Worm (Caenorhabditis elegans) whole organism, young adult: ENCODE data around the gene nep-10.

Experiments
- B0336.3 ChIP-seq: fragments of 200-800 bp; sonication (Bioruptor generic); IDR thresholded peaks from 2 replicates; pipeline ENCODE4 v1.3.6; 2022; ENCODE audit warnings: missing genetic modification characterization, missing compliant biosample characterization
- D2030.7 ChIP-seq: fragments of 200-800 bp; sonication (Bioruptor generic); IDR thresholded peaks from 2 replicates; pipeline ENCODE4 v1.3.6; 2022; ENCODE audit warnings: missing genetic modification reagents, missing genetic modification characterization, missing compliant biosample characterization
- F22D6.2 ChIP-seq: sonication (generic microtip); optimal IDR thresholded peaks from 2 replicates; lab custom pipeline; 2016; ENCODE audit warnings: mild to moderate bottlenecking, missing genetic modification characterization, missing compliant biosample characterization
- F23B12.7 ChIP-seq: sonication (generic microtip); optimal IDR thresholded peaks from 2 replicates; lab custom pipeline; 2017; ENCODE audit warnings: missing genetic modification characterization, mild to moderate bottlenecking, missing compliant biosample characterization, antibody characterized with exemption, moderate library complexity; ENCODE audit not compliant: insufficient read depth
- F37B4.10 ChIP-seq: fragments of 200-800 bp; sonication (Bioruptor generic); IDR thresholded peaks from 2 replicates; pipeline ENCODE4 v1.3.6; 2022; ENCODE audit warnings: missing genetic modification characterization, missing compliant biosample characterization
- F39B2.1 ChIP-seq: fragments of 200-800 bp; sonication (Bioruptor generic); IDR thresholded peaks from 2 replicates; pipeline ENCODE4 v1.3.6; 2022; ENCODE audit warnings: missing genetic modification reagents, missing genetic modification characterization, missing compliant biosample characterization
- F52B5.7 ChIP-seq: sonication (generic microtip); optimal IDR thresholded peaks from 2 replicates; lab custom pipeline; 2016; ENCODE audit warnings: mild to moderate bottlenecking, missing genetic modification characterization, missing compliant biosample characterization
- F57A8.1 ChIP-seq: fragments of 200-800 bp; sonication (Bioruptor generic); optimal IDR thresholded peaks from 2 replicates; lab custom pipeline; 2018; ENCODE audit warnings: mild to moderate bottlenecking, missing genetic modification characterization, moderate library complexity, missing compliant biosample characterization
- Y56A3A.18 ChIP-seq: fragments of 200-800 bp; sonication (Bioruptor generic); IDR thresholded peaks from 2 replicates; pipeline ENCODE4 v1.3.6; 2022; ENCODE audit warnings: missing genetic modification reagents, missing genetic modification characterization, missing compliant biosample characterization
- Y79H2A.3 ChIP-seq: fragments of 200-800 bp; sonication (Bioruptor generic); conservative IDR thresholded peaks from 2 replicates; pipeline ENCODE4 v1.3.6; 2022; ENCODE audit warnings: missing genetic modification reagents, missing genetic modification characterization, missing compliant biosample characterization
- ama-1 ChIP-seq, 3 experiments: fragments of 150-350 bp in 1 of 3; sonication (generic microtip) in 2 of 3; optimal IDR thresholded peaks; 2 replicates each; lab custom pipeline; 2014 to 2018; ENCODE audit warnings: missing biosample characterization in 2 of 3, missing genetic modification characterization in 2 of 3, missing genetic modification reagents in 2 of 3
- ceh-58 ChIP-seq: fragments of 200-800 bp; sonication (Bioruptor generic); IDR thresholded peaks from 2 replicates; pipeline ENCODE4 v1.3.6; 2022; ENCODE audit warnings: missing genetic modification characterization, missing compliant biosample characterization
- ceh-79 ChIP-seq: sonication (generic microtip); optimal IDR thresholded peaks from 2 replicates; lab custom pipeline; 2017; ENCODE audit warnings: mild to moderate bottlenecking, missing genetic modification characterization, missing compliant biosample characterization
- die-1 ChIP-seq: sonication (generic microtip); optimal IDR thresholded peaks from 2 replicates; lab custom pipeline; 2016; ENCODE audit warnings: missing genotype, mild to moderate bottlenecking, missing genetic modification characterization, missing compliant biosample characterization
- dox-1 ChIP-seq: fragments of 200-800 bp; sonication (Bioruptor generic); IDR thresholded peaks from 2 replicates; pipeline ENCODE4 v1.3.6; 2022; ENCODE audit warnings: missing genetic modification reagents, missing genetic modification characterization, missing compliant biosample characterization
- efl-1 ChIP-seq: fragments of 150-350 bp; optimal IDR thresholded peaks from 2 replicates; lab custom pipeline; 2014; ENCODE audit warnings: missing biosample characterization, missing genetic modification reagents, missing genetic modification characterization
- egl-18 ChIP-seq: fragments of 200-800 bp; sonication (Bioruptor generic); IDR thresholded peaks from 2 replicates; pipeline ENCODE4 v1.3.6; 2022; ENCODE audit warnings: missing genetic modification reagents, missing genetic modification characterization, missing compliant biosample characterization
- ekl-4 ChIP-seq: fragments of 200-800 bp; sonication (Bioruptor generic); IDR thresholded peaks from 2 replicates; pipeline ENCODE4 v1.3.6; 2022; ENCODE audit warnings: missing genetic modification reagents, missing genetic modification characterization, missing compliant biosample characterization
- hlh-12 ChIP-seq: sonication (generic microtip); optimal IDR thresholded peaks from 2 replicates; lab custom pipeline; 2016; ENCODE audit warnings: missing genetic modification characterization, missing compliant biosample characterization
- hmg-20 ChIP-seq: fragments of 200-800 bp; sonication (Bioruptor generic); IDR thresholded peaks from 2 replicates; pipeline ENCODE4 v1.3.6; 2022; ENCODE audit warnings: missing genetic modification reagents, missing genetic modification characterization, missing compliant biosample characterization
- hrde-1 ChIP-seq: sonication (generic microtip); optimal IDR thresholded peaks from 2 replicates; lab custom pipeline; 2016; ENCODE audit warnings: missing genetic modification characterization, mild to moderate bottlenecking, missing compliant biosample characterization, moderate library complexity, missing genotype, missing genetic modification reagents, borderline replicate concordance
- let-607 ChIP-seq, 2 experiments: fragments of 200-800 bp in 1 of 2; sonication (Bioruptor generic) in 1 of 2; sonication (generic microtip) in 1 of 2; optimal IDR thresholded peaks; 2 replicates each; lab custom pipeline; 2016 to 2018; ENCODE audit warnings: mild to moderate bottlenecking in 2 of 2, missing compliant biosample characterization in 2 of 2, missing genetic modification characterization in 2 of 2, moderate library complexity in 2 of 2, missing genotype in 1 of 2
- lin-26 ChIP-seq: fragments of 200-800 bp; sonication (Bioruptor generic); IDR thresholded peaks from 2 replicates; pipeline ENCODE4 v1.3.6; 2022; ENCODE audit warnings: missing genetic modification reagents, missing genetic modification characterization, missing compliant biosample characterization
- lsl-1 ChIP-seq: fragments of 200-800 bp; sonication (Bioruptor generic); optimal IDR thresholded peaks from 2 replicates; lab custom pipeline; 2018; ENCODE audit warnings: mild to moderate bottlenecking, missing genetic modification characterization, moderate library complexity, missing compliant biosample characterization
- mcd-1 ChIP-seq: fragments of 200-800 bp; sonication (Bioruptor generic); IDR thresholded peaks from 2 replicates; pipeline ENCODE4 v1.3.6; 2022; ENCODE audit warnings: missing genetic modification reagents, missing genetic modification characterization, missing compliant biosample characterization
- mxl-1 ChIP-seq: sonication (generic microtip); optimal IDR thresholded peaks from 2 replicates; lab custom pipeline; 2016; ENCODE audit warnings: missing genetic modification characterization, missing compliant biosample characterization
- nfya-1 ChIP-seq: sonication (generic microtip); optimal IDR thresholded peaks from 2 replicates; lab custom pipeline; 2017; ENCODE audit warnings: antibody characterized with exemption, missing compliant biosample characterization, missing genetic modification characterization, borderline replicate concordance; ENCODE audit not compliant: insufficient read depth
- nhr-80 ChIP-seq: sonication (generic microtip); optimal IDR thresholded peaks from 2 replicates; lab custom pipeline; 2016; ENCODE audit warnings: missing genetic modification characterization, missing compliant biosample characterization
- pha-4 ChIP-seq: fragments of 150-350 bp; sonication (generic microtip); optimal IDR thresholded peaks from 2 replicates; lab custom pipeline; 2014; ENCODE audit warnings: missing biosample characterization, missing genetic modification reagents, missing genetic modification characterization
- rec-8 ChIP-seq, 2 experiments: sonication (generic microtip); optimal IDR thresholded peaks; 2 replicates each; lab custom pipeline; 2016; ENCODE audit warnings: mild to moderate bottlenecking in 2 of 2, missing genetic modification characterization in 2 of 2, missing genetic modification reagents in 2 of 2, missing genotype in 2 of 2, missing biosample characterization in 1 of 2, missing compliant biosample characterization in 1 of 2, moderate library complexity in 1 of 2
- snpc-1.1 ChIP-seq: sonication (generic microtip); optimal IDR thresholded peaks from 2 replicates; lab custom pipeline; 2017; ENCODE audit warnings: missing genetic modification characterization, mild to moderate bottlenecking, missing compliant biosample characterization, antibody characterized with exemption, moderate library complexity, missing genotype, missing genetic modification reagents; ENCODE audit not compliant: insufficient read depth
- snpc-4 ChIP-seq, 5 experiments: fragments of 150-350 bp in 1 of 5; sonication (generic microtip) in 4 of 5; optimal IDR thresholded peaks; 2 replicates each; lab custom pipeline; 2014 to 2018; ENCODE audit warnings: missing genetic modification characterization in 5 of 5, missing biosample characterization in 3 of 5, antibody characterized with exemption in 2 of 5, mild to moderate bottlenecking in 2 of 5, missing compliant biosample characterization in 2 of 5, missing genotype in 2 of 5, moderate library complexity in 2 of 5, missing genetic modification reagents in 1 of 5
- sptf-2 ChIP-seq: fragments of 200-800 bp; sonication (Bioruptor generic); optimal IDR thresholded peaks from 2 replicates; lab custom pipeline; 2018; ENCODE audit warnings: mild to moderate bottlenecking, missing genetic modification characterization, missing compliant biosample characterization
- tbp1 ChIP-seq: fragments of 200-800 bp; sonication (Bioruptor generic); optimal IDR thresholded peaks from 2 replicates; lab custom pipeline; 2018; ENCODE audit warnings: mild to moderate bottlenecking, missing genetic modification characterization, missing compliant biosample characterization
- zfh-2 ChIP-seq: fragments of 200-800 bp; sonication (Bioruptor generic); conservative IDR thresholded peaks from 2 replicates; pipeline ENCODE4 v1.3.6; 2022; ENCODE audit warnings: missing genetic modification reagents, missing genetic modification characterization, missing compliant biosample characterization
- zim-3 ChIP-seq: sonication (generic microtip); optimal IDR thresholded peaks from 2 replicates; lab custom pipeline; 2017; ENCODE audit warnings: mild to moderate bottlenecking, missing genetic modification characterization, moderate library complexity, missing compliant biosample characterization
- ztf-18 ChIP-seq: sonication (generic microtip); optimal IDR thresholded peaks from 2 replicates; lab custom pipeline; 2016; ENCODE audit warnings: missing genotype, mild to moderate bottlenecking, missing genetic modification characterization, missing compliant biosample characterization
- ztf-22 ChIP-seq: fragments of 200-800 bp; sonication (Bioruptor generic); optimal IDR thresholded peaks from 2 replicates; lab custom pipeline; 2018; ENCODE audit warnings: mild to moderate bottlenecking, missing genetic modification characterization, moderate library complexity, missing compliant biosample characterization
- ztf-26 ChIP-seq: sonication (generic microtip); optimal IDR thresholded peaks from 2 replicates; lab custom pipeline; 2017; ENCODE audit warnings: missing genetic modification characterization, missing compliant biosample characterization
- ztf-3 ChIP-seq: fragments of 200-800 bp; sonication (Bioruptor generic); optimal IDR thresholded peaks from 2 replicates; lab custom pipeline; 2018; ENCODE audit warnings: mild to moderate bottlenecking, missing genetic modification characterization, missing compliant biosample characterization
- ztf-6 ChIP-seq: fragments of 200-800 bp; sonication (Bioruptor generic); IDR thresholded peaks from 2 replicates; pipeline ENCODE4 v1.3.6; 2022; ENCODE audit warnings: missing genetic modification reagents, missing genetic modification characterization, missing compliant biosample characterization

Gene nep-10

ce11 chrII:3441377-3441776, 38.6 kb upstream of the nep-10 start, which contains the start of gene C16C8.27:
TSS of gene C16C8.27 (plus strand) at chrII:3441677.
- no peak for TF ChIP-seq B0336.3 (GFP tag; lab: Robert Waterston, UW)
- TF ChIP-seq efl-1, result no peak
- TF ChIP-seq egl-18 (GFP tag; lab: Robert Waterston, UW), result no peak
- TF ChIP-seq let-607 (tag; optimal IDR thresholded peaks at IDR 0.05; lab: Kevin White, UChicago), result no peak
- TF ChIP-seq lin-26, result no peak
- TF ChIP-seq sptf-2 (GFP tag; lab: Kevin White, UChicago), result no peak
- no peak for TF ChIP-seq nhr-80 (tag; lab: Kevin White, UChicago)
- no peak for TF ChIP-seq F23B12.7 (tag; lab: Kevin White, UChicago)
- no peak for TF ChIP-seq die-1

DNA sequence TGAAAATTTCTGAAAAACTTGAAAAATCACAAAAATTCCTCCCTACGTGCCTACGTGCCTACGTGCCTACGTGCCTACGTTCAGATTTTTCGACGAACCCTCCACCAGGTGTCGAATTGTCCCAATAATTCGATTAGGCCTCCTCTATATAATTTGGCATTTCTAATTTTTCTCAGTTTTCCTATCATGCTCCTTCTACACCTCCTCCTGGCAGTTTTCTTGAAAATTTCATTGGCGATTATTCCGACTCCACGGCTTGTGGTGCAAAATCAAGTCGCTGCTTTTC, 37.8 kb upstream of the nep-10 start, which contains the start of gene C16C8.17:
C16C8.17 (plus strand) TSS at position 187 of the 286 bp plus-strand sequence.
- TF ChIP-seq efl-1 (no peak), mxl-1 (no peak), F52B5.7 (tag; lab: Kevin White, UChicago) (no peak), F23B12.7 (tag; lab: Kevin White, UChicago) (no peak), hmg-20 (no peak), ztf-3 (GFP tag; lab: Kevin White, UChicago) (no peak), dox-1 (GFP tag; lab: Robert Waterston, UW) (no peak), ekl-4 (no peak), F39B2.1 (GFP tag; lab: Robert Waterston, UW) (no peak), lsl-1 (GFP tag; lab: Kevin White, UChicago) (no peak), ama-1 (optimal IDR thresholded peaks at IDR 0.05; lab: Kevin White, UChicago) (no peak), ama-1 (GFP tag; optimal IDR thresholded peaks at IDR 0.05; lab: Kevin White, UChicago) (no peak), B0336.3 (GFP tag; lab: Robert Waterston, UW) (no peak), ztf-18 (tag; lab: Kevin White, UChicago) (no peak), D2030.7 (GFP tag; lab: Robert Waterston, UW) (no peak), ceh-58 (GFP tag; lab: Robert Waterston, UW) (no peak), F57A8.1 (no peak), pha-4 (tag; lab: Kevin White, UChicago) (no peak), tbp1 (GFP tag; lab: Kevin White, UChicago) (no peak), zfh-2 (no peak)
- TF ChIP-seq, all 124 proteins: peak for 0

- peak; percentile 29 for TF ChIP-seq snpc-1.1 (tag; lab: Kevin White, UChicago)
- no peak for TF ChIP-seq mcd-1 (GFP tag; lab: Robert Waterston, UW)
- no peak for TF ChIP-seq zim-3 (tag; lab: Kevin White, UChicago)
- TF ChIP-seq efl-1, result no peak
- TF ChIP-seq snpc-4 (GFP tag; optimal IDR thresholded peaks at IDR 0.05; lab: Kevin White, UChicago), result no peak
- peak in 2 of 4 experiments; percentile 36 to 78 for TF ChIP-seq snpc-4 (tag; optimal IDR thresholded peaks at IDR 0.05; lab: Kevin White, UChicago)
- no peak for TF ChIP-seq tbp1 (GFP tag; lab: Kevin White, UChicago)
- no peak for TF ChIP-seq ceh-79 (tag; lab: Kevin White, UChicago)
Measured at ce11 chrII:3439842-3440640, 37.3 kb upstream of the nep-10 start.

- no peak for TF ChIP-seq nfya-1 (tag; lab: Kevin White, UChicago)
- no peak for TF ChIP-seq Y79H2A.3 (GFP tag; lab: Robert Waterston, UW)
- peak; percentile 57 for TF ChIP-seq ztf-3 (GFP tag; lab: Kevin White, UChicago)
- TF ChIP-seq F39B2.1 (GFP tag; lab: Robert Waterston, UW), result no peak
- peak; percentile 74 to 82 for TF ChIP-seq rec-8 (tag; optimal IDR thresholded peaks at IDR 0.05; lab: Kevin White, UChicago)
- TF ChIP-seq hlh-12, result no peak
- TF ChIP-seq ztf-26, result peak; percentile 84
- no peak for TF ChIP-seq ztf-22 (GFP tag; lab: Kevin White, UChicago)
- peak; percentile 51 for TF ChIP-seq hrde-1 (tag; lab: Kevin White, UChicago)
- no peak for TF ChIP-seq F37B4.10 (GFP tag; lab: Robert Waterston, UW)
- TF ChIP-seq Y56A3A.18 (GFP tag; lab: Robert Waterston, UW), result peak; percentile 87
- no peak for TF ChIP-seq ztf-6
- TF ChIP-seq F22D6.2 (tag; lab: Kevin White, UChicago), result no peak
Measured at ce11 chrII:3439244-3439698, 36.5 kb upstream of the nep-10 start.
